Worm (Caenorhabditis elegans) whole organism, L4 larva: ENCODE measurements around the gene fbxa-2.

Experiments used
- ceh-20 ChIP-seq: fragments of 200-800 bp; sonication (Bioruptor generic); IDR thresholded peaks from 2 replicates; pipeline ENCODE4 v1.3.6; 2022; ENCODE audit warnings: missing genetic modification reagents, missing genetic modification characterization, missing compliant biosample characterization
- fkh-10 ChIP-seq: fragments of 150-350 bp; optimal IDR thresholded peaks from 2 replicates; lab custom pipeline; 2014; ENCODE audit warnings: missing biosample characterization, missing genetic modification reagents, missing genetic modification characterization
- hlh-30 ChIP-seq: sonication (generic microtip); optimal IDR thresholded peaks from 2 replicates; lab custom pipeline; 2017; ENCODE audit warnings: antibody characterized with exemption, mild to moderate bottlenecking, missing genetic modification characterization, missing compliant biosample characterization; ENCODE audit not compliant: insufficient read depth
- lin-1 ChIP-seq: fragments of 200-800 bp; sonication (Bioruptor generic); IDR thresholded peaks from 2 replicates; pipeline ENCODE4 v1.3.6; 2022; ENCODE audit warnings: missing genetic modification reagents, missing genetic modification characterization, missing compliant biosample characterization
- lin-13 ChIP-seq: fragments of 150-350 bp; optimal IDR thresholded peaks from 2 replicates; lab custom pipeline; 2014; ENCODE audit warnings: missing biosample characterization, missing genetic modification reagents, missing genetic modification characterization
- nhr-11 ChIP-seq: fragments of 150-350 bp; optimal IDR thresholded peaks from 2 replicates; lab custom pipeline; 2014; ENCODE audit warnings: missing biosample characterization, missing genetic modification characterization
- nhr-237 ChIP-seq: sonication (generic microtip); optimal IDR thresholded peaks from 2 replicates; lab custom pipeline; 2017; ENCODE audit warnings: missing biosample characterization, missing genetic modification characterization
- pha-4 ChIP-seq, 2 experiments: fragments of 150-350 bp in 1 of 2; fragments of 200-800 bp in 1 of 2; sonication (Bioruptor generic) in 1 of 2; IDR thresholded peaks in 1 of 2; optimal IDR thresholded peaks in 1 of 2; 2 replicates each; pipeline versions ENCODE4 v1.3.6 to Lab custom; 2014 to 2022; ENCODE audit warnings: missing genetic modification characterization in 2 of 2, missing genetic modification reagents in 2 of 2, missing biosample characterization in 1 of 2, missing compliant biosample characterization in 1 of 2
- rbr-2 ChIP-seq: sonication (generic microtip); optimal IDR thresholded peaks from 2 replicates; lab custom pipeline; 2016; ENCODE audit warnings: missing genotype, missing genetic modification characterization, missing compliant biosample characterization
- skn-1 ChIP-seq: fragments of 150-350 bp; optimal IDR thresholded peaks from 2 replicates; lab custom pipeline; 2014; ENCODE audit warnings: missing biosample characterization, missing genetic modification characterization
- zag-1 ChIP-seq: fragments of 150-350 bp; optimal IDR thresholded peaks from 2 replicates; lab custom pipeline; 2014; ENCODE audit warnings: missing biosample characterization, missing genetic modification characterization

- TF ChIP-seq nhr-237 (no peak), hlh-30 (tag; lab: Kevin White, UChicago) (no peak), skn-1 (tag; lab: Kevin White, UChicago) (no peak), zag-1 (no peak), pha-4 (GFP tag; IDR thresholded peaks at IDR 0.05; lab: Robert Waterston, UW) (no peak), pha-4 (tag; optimal IDR thresholded peaks at IDR 0.05; lab: Kevin White, UChicago) (no peak), rbr-2 (tag; lab: Kevin White, UChicago) (no peak), nhr-11 (no peak), fkh-10 (GFP tag; lab: Kevin White, UChicago) (no peak), lin-1 (GFP tag; lab: Robert Waterston, UW) (no peak), ceh-20 (GFP tag; lab: Robert Waterston, UW) (no peak), lin-13 (GFP tag; lab: Kevin White, UChicago) (no peak)
Observed at ce11 chrV:16300276-16300675, 30.8 kb upstream of the fbxa-2 start, which contains the start of gene srbc-82.
